Worm (Caenorhabditis elegans) whole organism, young adult: Measurements from ENCODE around the gene Y43D4A.2.

Source experiments
- F10E7.11 ChIP-seq: sonication (generic microtip); optimal IDR thresholded peaks from 2 replicates; lab custom pipeline; 2017; ENCODE audit warnings: mild to moderate bottlenecking, missing genetic modification characterization, moderate library complexity, missing compliant biosample characterization
- F55B11.4 ChIP-seq: sonication (generic microtip); optimal IDR thresholded peaks from 2 replicates; lab custom pipeline; 2016; ENCODE audit warnings: missing compliant biosample characterization, missing genetic modification characterization, borderline replicate concordance; ENCODE audit not compliant: insufficient read depth
- F57C9.4 ChIP-seq: sonication (generic microtip); optimal IDR thresholded peaks from 2 replicates; lab custom pipeline; 2017; ENCODE audit warnings: mild to moderate bottlenecking, missing genetic modification characterization, missing compliant biosample characterization
- ZK185.1 ChIP-seq: sonication (generic microtip); optimal IDR thresholded peaks from 2 replicates; lab custom pipeline; 2016; ENCODE audit warnings: mild to moderate bottlenecking, missing genetic modification characterization, missing compliant biosample characterization; ENCODE audit not compliant: poor library complexity, severe bottlenecking
- attf-6 ChIP-seq: fragments of 200-800 bp; sonication (Bioruptor generic); IDR thresholded peaks from 2 replicates; pipeline ENCODE4 v1.3.6; 2022; ENCODE audit warnings: missing genetic modification reagents, missing genetic modification characterization, missing compliant biosample characterization
- bed-1 ChIP-seq: fragments of 200-800 bp; sonication (Bioruptor generic); IDR thresholded peaks from 2 replicates; pipeline ENCODE4 v1.3.6; 2022; ENCODE audit warnings: missing genetic modification reagents, missing genetic modification characterization, missing compliant biosample characterization
- ceh-40 ChIP-seq: fragments of 200-800 bp; sonication (Bioruptor generic); IDR thresholded peaks from 2 replicates; pipeline ENCODE4 v1.3.6; 2022; ENCODE audit warnings: missing genetic modification characterization, missing compliant biosample characterization
- ceh-91 ChIP-seq: fragments of 200-800 bp; sonication (Bioruptor generic); IDR thresholded peaks from 2 replicates; pipeline ENCODE4 v1.3.6; 2022; ENCODE audit warnings: missing genetic modification reagents, missing genetic modification characterization, missing compliant biosample characterization
- die-1 ChIP-seq: sonication (generic microtip); optimal IDR thresholded peaks from 2 replicates; lab custom pipeline; 2016; ENCODE audit warnings: missing genotype, mild to moderate bottlenecking, missing genetic modification characterization, missing compliant biosample characterization
- dpff-1 ChIP-seq: sonication (generic microtip); optimal IDR thresholded peaks from 2 replicates; lab custom pipeline; 2017; ENCODE audit warnings: mild to moderate bottlenecking, missing genetic modification characterization, missing compliant biosample characterization
- dpl-1 ChIP-seq: fragments of 150-350 bp; optimal IDR thresholded peaks from 2 replicates; lab custom pipeline; 2014; ENCODE audit warnings: missing biosample characterization, missing genetic modification reagents, missing genetic modification characterization
- fkh-3 ChIP-seq: sonication (generic microtip); optimal IDR thresholded peaks from 2 replicates; lab custom pipeline; 2016; ENCODE audit warnings: mild to moderate bottlenecking, missing genetic modification characterization, missing compliant biosample characterization
- hlh-26 ChIP-seq: fragments of 200-800 bp; sonication (Bioruptor generic); conservative IDR thresholded peaks from 2 replicates; pipeline ENCODE4 v1.3.6; 2022; ENCODE audit warnings: missing genetic modification reagents, missing genetic modification characterization, missing compliant biosample characterization
- hmg-1.2 ChIP-seq: fragments of 200-800 bp; sonication (Bioruptor generic); IDR thresholded peaks from 2 replicates; pipeline ENCODE4 v1.3.6; 2022; ENCODE audit warnings: missing genetic modification reagents, missing genetic modification characterization, missing compliant biosample characterization
- lin-40 ChIP-seq: sonication (generic microtip); optimal IDR thresholded peaks from 2 replicates; lab custom pipeline; 2016; ENCODE audit warnings: missing genetic modification characterization, mild to moderate bottlenecking, missing compliant biosample characterization, missing genotype, missing genetic modification reagents
- lin-54 ChIP-seq: fragments of 200-800 bp; sonication (Bioruptor generic); optimal IDR thresholded peaks from 2 replicates; lab custom pipeline; 2018; ENCODE audit warnings: mild to moderate bottlenecking, missing genetic modification characterization, missing compliant biosample characterization
- madf-6 ChIP-seq: fragments of 200-800 bp; sonication (Bioruptor generic); IDR thresholded peaks from 2 replicates; pipeline ENCODE4 v1.3.6; 2022; ENCODE audit warnings: missing genetic modification reagents, missing genetic modification characterization, missing compliant biosample characterization
- mcd-1 ChIP-seq: fragments of 200-800 bp; sonication (Bioruptor generic); IDR thresholded peaks from 2 replicates; pipeline ENCODE4 v1.3.6; 2022; ENCODE audit warnings: missing genetic modification reagents, missing genetic modification characterization, missing compliant biosample characterization
- mes-4 ChIP-seq: sonication (generic microtip); optimal IDR thresholded peaks from 2 replicates; lab custom pipeline; 2016; ENCODE audit warnings: missing genotype, missing genetic modification characterization, missing compliant biosample characterization
- nfya-1 ChIP-seq: sonication (generic microtip); optimal IDR thresholded peaks from 2 replicates; lab custom pipeline; 2017; ENCODE audit warnings: antibody characterized with exemption, missing compliant biosample characterization, missing genetic modification characterization, borderline replicate concordance; ENCODE audit not compliant: insufficient read depth
- rec-8 ChIP-seq, 2 experiments: sonication (generic microtip); optimal IDR thresholded peaks; 2 replicates each; lab custom pipeline; 2016; ENCODE audit warnings: mild to moderate bottlenecking in 2 of 2, missing genetic modification characterization in 2 of 2, missing genetic modification reagents in 2 of 2, missing genotype in 2 of 2, missing biosample characterization in 1 of 2, missing compliant biosample characterization in 1 of 2, moderate library complexity in 1 of 2
- sdz-38 ChIP-seq: sonication (generic microtip); optimal IDR thresholded peaks from 2 replicates; lab custom pipeline; 2016; ENCODE audit warnings: missing genotype, missing genetic modification characterization, missing compliant biosample characterization
- snpc-4 ChIP-seq, 5 experiments: fragments of 150-350 bp in 1 of 5; sonication (generic microtip) in 4 of 5; optimal IDR thresholded peaks; 2 replicates each; lab custom pipeline; 2014 to 2018; ENCODE audit warnings: missing genetic modification characterization in 5 of 5, missing biosample characterization in 3 of 5, antibody characterized with exemption in 2 of 5, mild to moderate bottlenecking in 2 of 5, missing compliant biosample characterization in 2 of 5, missing genotype in 2 of 5, moderate library complexity in 2 of 5, missing genetic modification reagents in 1 of 5
- xnd-1 ChIP-seq: sonication (generic microtip); optimal IDR thresholded peaks from 2 replicates; lab custom pipeline; 2016; ENCODE audit warnings: missing genotype, missing genetic modification reagents, missing genetic modification characterization, missing compliant biosample characterization
- ztf-25 ChIP-seq: fragments of 200-800 bp; sonication (Bioruptor generic); IDR thresholded peaks from 2 replicates; pipeline ENCODE4 v1.3.6; 2022; ENCODE audit warnings: missing genetic modification reagents, missing genetic modification characterization, missing compliant biosample characterization

Gene Y43D4A.2

DNA sequence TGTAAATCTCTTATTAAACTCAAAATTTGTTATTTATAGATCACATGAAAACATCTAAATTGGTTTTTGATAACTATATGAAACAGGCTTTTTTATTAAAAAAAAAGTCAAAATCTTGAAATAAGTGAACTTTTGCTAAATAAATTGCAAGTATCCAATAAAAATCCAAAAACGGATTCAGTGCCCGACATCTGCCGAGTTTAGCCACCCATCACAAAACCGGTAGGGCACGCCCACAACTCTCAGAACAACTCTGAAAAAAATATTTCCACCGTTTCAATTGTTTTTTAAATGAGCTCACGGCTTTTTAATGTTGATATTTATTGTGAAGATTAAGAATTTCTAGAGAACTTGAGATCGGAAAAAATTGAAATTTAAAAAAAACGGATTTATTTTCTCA lies 46.0 kb downstream of the Y43D4A.2 start:
- TF ChIP-seq lin-40 (tag; lab: Kevin White, UChicago) (no peak), snpc-4 (GFP tag; optimal IDR thresholded peaks at IDR 0.05; lab: Kevin White, UChicago) (no peak), snpc-4 (tag; optimal IDR thresholded peaks at IDR 0.05; lab: Kevin White, UChicago) (peak in 3 of 4 experiments; percentile 58 to 77 (median 60)), attf-6 (GFP tag; lab: Robert Waterston, UW) (0 out of 2 replicates have a peak, but pooled peaks have one; percentile 20), die-1 (tag; lab: Kevin White, UChicago) (no peak)

DNA sequence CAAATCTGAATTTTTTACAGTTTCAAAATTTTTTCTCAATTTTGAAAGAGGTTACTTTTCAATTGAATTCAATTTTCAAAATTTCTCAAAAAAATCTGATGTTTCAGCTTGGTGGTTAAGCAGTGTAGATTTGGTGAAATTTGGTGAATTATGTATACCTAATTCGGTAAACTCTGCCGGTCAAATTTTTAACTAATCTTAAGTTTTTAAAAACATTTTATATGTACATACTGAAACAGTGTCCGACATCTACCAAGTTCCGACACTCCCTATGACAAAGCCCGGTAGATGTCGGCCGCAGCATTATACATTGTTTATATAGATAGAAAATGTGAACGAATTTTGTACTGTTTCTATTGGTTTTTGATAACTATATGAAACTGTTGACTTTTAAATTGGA lies 48.7 kb downstream of the Y43D4A.2 start:
- TF ChIP-seq bed-1 (GFP tag; lab: Robert Waterston, UW) (no peak), attf-6 (GFP tag; lab: Robert Waterston, UW) (peak; percentile 54; the same call in 1 of the 2 replicates), nfya-1 (tag; lab: Kevin White, UChicago) (no peak), F57C9.4 (tag; lab: Kevin White, UChicago) (no peak), lin-54 (GFP tag; lab: Kevin White, UChicago) (no peak), ZK185.1 (tag; lab: Kevin White, UChicago) (no peak), ceh-40 (GFP tag; lab: Robert Waterston, UW) (no peak), dpl-1 (GFP tag; lab: Kevin White, UChicago) (no peak), rec-8 (tag; optimal IDR thresholded peaks at IDR 0.05; lab: Kevin White, UChicago) (no peak), F10E7.11 (tag; lab: Kevin White, UChicago) (no peak), fkh-3 (tag; lab: Kevin White, UChicago) (no peak), snpc-4 (GFP tag; optimal IDR thresholded peaks at IDR 0.05; lab: Kevin White, UChicago) (no peak), snpc-4 (tag; optimal IDR thresholded peaks at IDR 0.05; lab: Kevin White, UChicago) (peak in 3 of 4 experiments; percentile 26 to 58 (median 33))

DNA sequence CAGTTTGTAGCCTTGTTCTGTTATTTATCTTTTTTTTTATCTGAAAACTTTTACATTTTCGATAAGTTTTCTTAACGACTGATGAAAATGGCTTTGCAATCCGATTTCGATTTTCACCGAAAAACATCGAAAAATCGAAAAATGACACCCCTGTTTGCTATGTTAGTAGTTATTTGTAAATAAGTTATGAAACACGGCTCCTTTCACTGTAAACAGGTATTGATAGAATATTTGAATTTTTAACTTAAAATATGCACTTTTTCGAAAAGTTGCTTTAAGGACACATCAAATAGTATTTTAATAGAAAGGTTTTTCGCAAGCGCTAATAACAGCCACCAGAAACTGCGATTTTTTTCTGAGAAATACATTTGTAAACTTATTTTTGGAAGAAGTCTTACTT lies 59.2 kb downstream of the Y43D4A.2 start:
- TF ChIP-seq dpff-1 (tag; lab: Kevin White, UChicago) (no peak), snpc-4 (GFP tag; optimal IDR thresholded peaks at IDR 0.05; lab: Kevin White, UChicago) (no peak), snpc-4 (tag; optimal IDR thresholded peaks at IDR 0.05; lab: Kevin White, UChicago) (peak in 2 of 4 experiments; percentile 49 to 58), hmg-1.2 (no peak), attf-6 (GFP tag; lab: Robert Waterston, UW) (peak; percentile 66), F55B11.4 (tag; lab: Kevin White, UChicago) (no peak), madf-6 (GFP tag; lab: Robert Waterston, UW) (no peak), sdz-38 (tag; lab: Kevin White, UChicago) (no peak), xnd-1 (tag; lab: Kevin White, UChicago) (no peak), mcd-1 (no peak), lin-40 (tag; lab: Kevin White, UChicago) (no peak), ceh-91 (GFP tag; lab: Robert Waterston, UW) (no peak), mes-4 (no peak), ztf-25 (GFP tag; lab: Robert Waterston, UW) (no peak), hlh-26 (GFP tag; lab: Robert Waterston, UW) (no peak)
